Worm (Caenorhabditis elegans) whole organism, L1 larva: Measurements from ENCODE around the gene str-160.

Source experiments
- C04F5.9 ChIP-seq: sonication (generic microtip); optimal IDR thresholded peaks from 2 replicates; lab custom pipeline; 2016; ENCODE audit warnings: missing genetic modification characterization, missing compliant biosample characterization
- C34B4.2 ChIP-seq: sonication (generic microtip); optimal IDR thresholded peaks from 2 replicates; lab custom pipeline; 2017; ENCODE audit warnings: mild to moderate bottlenecking, missing genetic modification characterization, missing compliant biosample characterization
- F16B12.6 ChIP-seq: fragments of 150-350 bp; optimal IDR thresholded peaks from 2 replicates; lab custom pipeline; 2014; ENCODE audit warnings: missing biosample characterization, missing genetic modification characterization
- ama-1 ChIP-seq: fragments of 150-350 bp; optimal IDR thresholded peaks from 2 replicates; lab custom pipeline; 2014
- ceh-63 ChIP-seq: fragments of 200-800 bp; sonication (Bioruptor generic); optimal IDR thresholded peaks from 2 replicates; lab custom pipeline; 2018; ENCODE audit warnings: mild to moderate bottlenecking, missing genetic modification characterization, missing compliant biosample characterization
- ceh-8 ChIP-seq: fragments of 200-800 bp; sonication (Bioruptor generic); optimal IDR thresholded peaks from 2 replicates; lab custom pipeline; 2018; ENCODE audit warnings: mild to moderate bottlenecking, missing genetic modification characterization, moderate library complexity, missing compliant biosample characterization
- ceh-82 ChIP-seq, 3 experiments: fragments of 150-350 bp in 1 of 3; sonication (generic microtip) in 2 of 3; optimal IDR thresholded peaks; 2 replicates each; lab custom pipeline; 2014 to 2017; ENCODE audit warnings: missing biosample characterization in 3 of 3, missing genetic modification characterization in 3 of 3
- ceh-88 ChIP-seq: fragments of 200-800 bp; sonication (Bioruptor generic); IDR thresholded peaks from 2 replicates; pipeline ENCODE4 v1.3.6; 2022; ENCODE audit warnings: missing genetic modification characterization, missing compliant biosample characterization
- ceh-90 ChIP-seq: sonication (generic microtip); optimal IDR thresholded peaks from 2 replicates; lab custom pipeline; 2016; ENCODE audit warnings: missing genetic modification characterization, missing compliant biosample characterization
- egl-13 ChIP-seq: sonication (generic microtip); optimal IDR thresholded peaks from 2 replicates; lab custom pipeline; 2016; ENCODE audit warnings: missing genotype, missing genetic modification reagents, missing genetic modification characterization, missing compliant biosample characterization
- ets-5 ChIP-seq: fragments of 200-800 bp; sonication (Bioruptor generic); IDR thresholded peaks from 2 replicates; pipeline ENCODE4 v1.3.6; 2022; ENCODE audit warnings: missing genetic modification characterization, missing compliant biosample characterization
- fkh-10 ChIP-seq: sonication (generic microtip); optimal IDR thresholded peaks from 2 replicates; lab custom pipeline; 2017; ENCODE audit warnings: missing biosample characterization, missing genetic modification reagents, missing genetic modification characterization
- fkh-8 ChIP-seq: sonication (generic microtip); optimal IDR thresholded peaks from 2 replicates; lab custom pipeline; 2016; ENCODE audit warnings: mild to moderate bottlenecking, missing genetic modification characterization, missing compliant biosample characterization
- grh-1 ChIP-seq: fragments of 200-800 bp; sonication (Bioruptor generic); IDR thresholded peaks from 2 replicates; pipeline ENCODE4 v1.3.6; 2022; ENCODE audit warnings: missing genetic modification reagents, missing genetic modification characterization, missing compliant biosample characterization
- hlh-4 ChIP-seq: sonication (generic microtip); optimal IDR thresholded peaks from 2 replicates; lab custom pipeline; 2016; ENCODE audit warnings: mild to moderate bottlenecking, missing genetic modification characterization, missing compliant biosample characterization
- hpl-2 ChIP-seq: fragments of 150-350 bp; optimal IDR thresholded peaks from 2 replicates; lab custom pipeline; 2014; ENCODE audit warnings: missing biosample characterization, missing genetic modification reagents, missing genetic modification characterization
- irx-1 ChIP-seq: sonication (generic microtip); optimal IDR thresholded peaks from 2 replicates; lab custom pipeline; 2016; ENCODE audit warnings: missing genetic modification characterization, missing compliant biosample characterization
- lin-13 ChIP-seq: fragments of 150-350 bp; optimal IDR thresholded peaks from 2 replicates; lab custom pipeline; 2014; ENCODE audit warnings: missing biosample characterization, missing genetic modification reagents, missing genetic modification characterization
- lin-35 ChIP-seq, 2 experiments: fragments of 150-350 bp; optimal IDR thresholded peaks; 2 replicates each; lab custom pipeline; 2014; ENCODE audit warnings: missing biosample characterization in 2 of 2, missing genetic modification characterization in 2 of 2, missing genetic modification reagents in 2 of 2
- mab-9 ChIP-seq: fragments of 200-800 bp; sonication (Bioruptor generic); IDR thresholded peaks from 2 replicates; pipeline ENCODE4 v1.3.6; 2022; ENCODE audit warnings: missing genetic modification reagents, missing genetic modification characterization, missing compliant biosample characterization
- mef-2 ChIP-seq: fragments of 150-350 bp; optimal IDR thresholded peaks from 2 replicates; lab custom pipeline; 2014; ENCODE audit warnings: missing biosample characterization, missing genetic modification characterization
- nhr-12 ChIP-seq: sonication (generic microtip); optimal IDR thresholded peaks from 2 replicates; lab custom pipeline; 2017; ENCODE audit warnings: missing biosample characterization, missing genetic modification characterization
- nhr-76 ChIP-seq: sonication (generic microtip); optimal IDR thresholded peaks from 2 replicates; lab custom pipeline; 2017; ENCODE audit warnings: missing biosample characterization, missing genetic modification characterization
- nhr-77 ChIP-seq: fragments of 150-350 bp; optimal IDR thresholded peaks from 2 replicates; lab custom pipeline; 2014; ENCODE audit warnings: missing biosample characterization, missing genetic modification characterization
- nhr-85 ChIP-seq: sonication (generic microtip); peaks from one replicate; lab custom pipeline; 2016; ENCODE audit warnings: missing genetic modification characterization, inconsistent platforms, missing compliant biosample characterization
- skn-1 ChIP-seq: fragments of 150-350 bp; optimal IDR thresholded peaks from 2 replicates; lab custom pipeline; 2014; ENCODE audit warnings: missing biosample characterization, missing genetic modification characterization
- swsn-7 ChIP-seq: sonication (generic microtip); optimal IDR thresholded peaks from 2 replicates; lab custom pipeline; 2016; ENCODE audit warnings: missing genetic modification characterization, missing compliant biosample characterization
- tbx-2 ChIP-seq: sonication (generic microtip); optimal IDR thresholded peaks from 2 replicates; lab custom pipeline; 2016; ENCODE audit warnings: missing genetic modification characterization, missing compliant biosample characterization
- unc-86 ChIP-seq: sonication (generic microtip); optimal IDR thresholded peaks from 2 replicates; lab custom pipeline; 2016; ENCODE audit warnings: missing genetic modification characterization, missing compliant biosample characterization
- unc-98 ChIP-seq: fragments of 200-800 bp; sonication (Bioruptor generic); IDR thresholded peaks from 2 replicates; pipeline ENCODE4 v1.3.6; 2022; ENCODE audit warnings: missing genetic modification characterization, missing compliant biosample characterization
- vab-15 ChIP-seq: sonication (generic microtip); optimal IDR thresholded peaks from 2 replicates; lab custom pipeline; 2017; ENCODE audit warnings: missing genotype, mild to moderate bottlenecking, missing genetic modification characterization, missing compliant biosample characterization
- zag-1 ChIP-seq: fragments of 150-350 bp; optimal IDR thresholded peaks from 2 replicates; lab custom pipeline; 2014; ENCODE audit warnings: missing biosample characterization, missing genetic modification characterization
- zip-4 ChIP-seq: fragments of 200-800 bp; sonication (Bioruptor generic); optimal IDR thresholded peaks from 2 replicates; lab custom pipeline; 2018; ENCODE audit warnings: mild to moderate bottlenecking, missing genetic modification characterization, moderate library complexity, missing compliant biosample characterization
- ztf-11 ChIP-seq, 2 experiments: sonication (generic microtip); optimal IDR thresholded peaks; 2 replicates each; lab custom pipeline; 2016 to 2017; ENCODE audit warnings: missing genetic modification characterization in 2 of 2, missing biosample characterization in 1 of 2, missing compliant biosample characterization in 1 of 2
- ztf-4 ChIP-seq: fragments of 150-350 bp; optimal IDR thresholded peaks from 2 replicates; lab custom pipeline; 2014; ENCODE audit warnings: missing biosample characterization, missing genetic modification characterization

The str-160 gene

DNA sequence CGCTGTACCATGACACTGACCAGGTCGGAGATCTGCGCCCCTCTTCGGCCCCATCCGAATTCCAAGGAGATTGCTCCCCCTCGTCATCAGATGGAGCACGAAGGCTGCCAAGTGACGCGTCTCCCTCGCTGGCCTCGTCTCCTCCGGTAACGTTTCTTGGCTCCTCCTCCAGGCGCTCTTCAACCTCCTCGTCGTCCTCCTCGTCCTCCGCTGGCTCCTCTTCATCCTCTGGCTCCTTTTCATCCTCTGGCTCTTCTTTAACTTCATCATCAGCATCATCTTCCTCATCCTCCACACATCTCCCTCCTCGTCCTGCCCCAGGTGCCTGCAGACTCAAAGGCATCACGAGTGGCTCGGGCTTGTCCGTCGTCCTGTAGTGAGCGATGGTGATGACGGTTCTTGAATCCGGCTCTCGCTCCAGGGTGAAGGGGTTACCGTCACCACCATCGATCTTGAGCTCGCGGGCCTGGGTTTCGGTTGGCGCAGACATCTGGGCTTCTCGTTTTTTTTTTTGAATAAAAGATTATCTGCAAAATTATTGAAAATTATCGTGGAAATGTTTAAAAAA lies 35.4 kb upstream of the str-160 start:
- TF ChIP-seq C34B4.2 (no peak), C04F5.9 (tag; lab: Kevin White, UChicago) (no peak), irx-1 (no peak), ceh-82 (tag; optimal IDR thresholded peaks at IDR 0.05; lab: Kevin White, UChicago) (no peak), tbx-2 (tag; lab: Kevin White, UChicago) (no peak), nhr-76 (no peak), ceh-90 (no peak), ceh-63 (GFP tag; lab: Kevin White, UChicago) (no peak), vab-15 (no peak), ztf-4 (tag; lab: Kevin White, UChicago) (no peak)

DNA sequence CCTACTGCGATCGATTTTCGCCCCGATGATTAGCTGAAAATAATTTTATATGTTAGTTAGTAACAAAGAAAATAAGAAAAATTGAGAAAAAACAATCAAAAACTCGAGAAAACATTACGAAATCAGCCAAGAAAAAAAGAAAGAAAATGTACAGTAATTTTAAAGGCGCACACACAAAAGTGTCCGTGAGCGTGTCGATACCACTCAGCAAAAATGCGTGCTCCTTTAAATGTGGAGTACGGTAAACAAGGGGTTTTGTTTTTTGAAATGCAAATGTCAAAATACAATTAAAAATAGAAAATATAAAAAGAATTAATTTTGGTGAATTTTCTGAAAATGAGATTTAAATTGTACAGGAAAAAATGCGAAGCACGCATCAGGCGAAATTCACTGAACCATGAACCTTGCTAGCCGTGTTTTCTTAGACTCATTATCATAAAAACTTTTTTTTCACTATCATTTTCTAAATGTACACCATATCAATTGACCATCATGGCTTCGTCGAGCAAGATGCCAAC lies 33.0 kb upstream of the str-160 start, which contains the start of gene srw-90:
srw-90 (plus strand) TSS at position 468 of the 518 bp plus-strand sequence.
- TF ChIP-seq hpl-2 (GFP tag; lab: Kevin White, UChicago) (no peak), hlh-4 (tag; lab: Kevin White, UChicago) (no peak), F16B12.6 (tag; lab: Kevin White, UChicago) (no peak), ceh-90 (no peak), swsn-7 (tag; lab: Kevin White, UChicago) (no peak), lin-13 (GFP tag; lab: Kevin White, UChicago) (no peak), nhr-77 (no peak), unc-98 (GFP tag; lab: Robert Waterston, UW) (no peak), ceh-8 (GFP tag; lab: Kevin White, UChicago) (no peak), zag-1 (tag; lab: Kevin White, UChicago) (no peak), mef-2 (tag; lab: Kevin White, UChicago) (no peak), fkh-10 (GFP tag; lab: Kevin White, UChicago) (no peak), unc-86 (tag; lab: Kevin White, UChicago) (no peak)

DNA sequence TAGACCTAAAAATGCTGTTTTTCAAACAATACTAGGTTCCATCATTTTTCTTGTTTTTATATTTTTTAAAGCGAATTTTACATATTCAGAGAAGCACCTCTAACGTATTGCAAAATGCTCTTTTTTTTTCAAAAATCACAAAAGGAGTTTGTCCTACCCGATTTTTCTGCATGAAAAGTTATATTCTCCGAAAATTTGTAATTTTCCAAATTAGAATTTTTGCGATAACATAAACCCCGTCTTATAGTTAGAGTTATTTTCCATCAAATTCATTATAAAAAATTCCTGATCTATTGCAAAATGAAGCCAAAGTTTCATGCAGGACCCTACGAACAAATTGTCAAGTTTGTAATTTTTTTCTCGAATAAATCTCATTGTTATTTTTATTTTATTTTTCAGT lies 26.2 kb upstream of the str-160 start, which contains the start of gene srw-99:
srw-99 (plus strand) TSS at position 301 of the 400 bp plus-strand sequence.
- TF ChIP-seq nhr-12 (no peak), skn-1 (tag; lab: Kevin White, UChicago) (no peak), zip-4 (GFP tag; lab: Kevin White, UChicago) (no peak), nhr-85 (tag; lab: Kevin White, UChicago) (no peak), egl-13 (tag; lab: Kevin White, UChicago) (no peak), fkh-8 (tag; lab: Kevin White, UChicago) (no peak), hpl-2 (GFP tag; lab: Kevin White, UChicago) (no peak), ztf-11 (tag; optimal IDR thresholded peaks at IDR 0.05; lab: Kevin White, UChicago) (no peak), ama-1 (no peak), lin-35 (GFP tag; optimal IDR thresholded peaks at IDR 0.05; lab: Kevin White, UChicago) (no peak)

DNA sequence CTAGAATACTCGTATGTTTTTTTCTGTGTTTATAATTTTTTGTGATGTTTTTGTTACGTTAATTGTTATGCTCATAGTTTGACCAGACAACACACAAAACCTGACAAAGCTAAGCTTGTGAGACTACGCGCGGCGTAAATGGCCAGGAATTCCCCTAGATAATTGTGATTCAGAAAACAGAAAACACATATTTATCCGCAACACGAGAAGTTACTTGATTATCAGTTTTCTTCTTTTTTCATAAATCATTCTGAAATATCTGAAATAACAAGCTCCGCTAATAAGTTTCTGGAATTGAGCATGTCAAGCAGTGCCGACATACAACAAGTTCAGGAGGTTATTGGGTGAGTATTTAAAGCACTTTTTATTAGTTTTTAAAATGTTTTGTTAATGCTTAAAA lies 23.8 kb upstream of the str-160 start, which contains the start of gene srw-100:
srw-100 (plus strand) TSS at position 301 of the 400 bp plus-strand sequence.
- TF ChIP-seq egl-13 (tag; lab: Kevin White, UChicago) = no peak

DNA sequence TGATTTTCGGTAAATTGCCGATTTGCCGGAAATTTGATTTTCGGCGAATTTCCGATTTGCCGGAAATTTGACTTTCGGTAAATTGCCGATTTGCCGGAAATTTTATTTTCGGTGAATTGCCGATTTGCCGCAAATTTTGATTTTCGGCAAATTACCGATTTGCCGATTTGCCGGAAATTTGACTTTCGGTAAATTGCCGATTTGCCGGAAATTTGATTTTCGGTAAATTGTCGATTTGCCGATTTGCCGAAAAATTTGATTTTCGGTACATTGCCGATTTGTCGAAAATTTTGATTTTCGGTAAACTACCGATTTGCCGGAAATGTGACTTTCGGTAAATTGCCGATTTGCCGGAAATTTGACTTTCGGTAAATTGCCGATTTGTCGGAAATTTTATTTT lies 20.9 kb upstream of the str-160 start:
- TF ChIP-seq ceh-88 (GFP tag; lab: Robert Waterston, UW) = peak; percentile 20; the same call in 1 of the 2 replicates
- TF ChIP-seq mab-9 (GFP tag; lab: Robert Waterston, UW) = peak; percentile 58; the same call in 1 of the 2 replicates
- TF ChIP-seq unc-98 (GFP tag; lab: Robert Waterston, UW) = peak; percentile 44; the same call in 1 of the 2 replicates
- TF ChIP-seq ets-5 (GFP tag; lab: Robert Waterston, UW) = 0 out of 2 replicates have a peak, but pooled peaks have one; percentile 17
- 0 out of 2 replicates have a peak, but pooled peaks have one; percentile 18 for TF ChIP-seq grh-1 (GFP tag; lab: Robert Waterston, UW)
